Worm (Caenorhabditis elegans): ENCODE data around the gene F58F12.3.

DNA sequence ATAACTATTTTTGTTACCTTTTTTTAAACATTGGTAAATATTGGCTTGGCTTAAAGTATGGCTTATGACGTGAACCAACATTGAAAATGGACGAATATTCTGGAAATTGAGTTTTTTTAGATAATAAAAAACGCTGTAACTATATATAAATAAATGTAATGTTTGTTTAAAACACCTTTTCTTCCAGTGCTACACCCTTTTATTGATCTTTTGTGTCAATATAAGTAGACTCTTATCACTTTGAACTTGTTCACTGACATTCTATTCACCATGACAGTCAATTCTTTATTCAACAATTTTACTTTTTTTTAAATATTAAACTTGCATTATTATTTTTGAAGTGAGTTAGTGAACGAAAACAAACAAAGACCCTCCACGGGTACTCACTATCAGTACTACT is 12.1 kb upstream of the F58F12.3 start, which contains the start of gene T25D10.1:
- TF ChIP-seq fkh-10 (GFP tag; optimal IDR thresholded peaks at IDR 0.05) (no peak), sox-2 (GFP tag; IDR thresholded peaks at IDR 0.05) (no peak), pag-3 (tag; optimal IDR thresholded peaks at IDR 0.05; ENCODE audit: borderline replicate concordance) (no peak), hlh-8 (tag; optimal IDR thresholded peaks at IDR 0.05) (no peak), ama-1 (optimal IDR thresholded peaks at IDR 0.05) (no peak), unc-55 (GFP tag; optimal IDR thresholded peaks at IDR 0.05) (no peak), T23F11.4 (GFP tag; optimal IDR thresholded peaks at IDR 0.05) (no peak), pqm-1 (tag; optimal IDR thresholded peaks at IDR 0.05) (no peak), elt-2 (tag; optimal IDR thresholded peaks at IDR 0.05) (no peak), dmd-4 (tag; optimal IDR thresholded peaks at IDR 0.05; ENCODE audit: borderline replicate concordance) (no peak), lin-11 (tag; optimal IDR thresholded peaks at IDR 0.05) (no peak), pha-4 (tag; optimal IDR thresholded peaks at IDR 0.05) (no peak)

All from whole organism, late embryonic.